In the genomic region with DNA sequence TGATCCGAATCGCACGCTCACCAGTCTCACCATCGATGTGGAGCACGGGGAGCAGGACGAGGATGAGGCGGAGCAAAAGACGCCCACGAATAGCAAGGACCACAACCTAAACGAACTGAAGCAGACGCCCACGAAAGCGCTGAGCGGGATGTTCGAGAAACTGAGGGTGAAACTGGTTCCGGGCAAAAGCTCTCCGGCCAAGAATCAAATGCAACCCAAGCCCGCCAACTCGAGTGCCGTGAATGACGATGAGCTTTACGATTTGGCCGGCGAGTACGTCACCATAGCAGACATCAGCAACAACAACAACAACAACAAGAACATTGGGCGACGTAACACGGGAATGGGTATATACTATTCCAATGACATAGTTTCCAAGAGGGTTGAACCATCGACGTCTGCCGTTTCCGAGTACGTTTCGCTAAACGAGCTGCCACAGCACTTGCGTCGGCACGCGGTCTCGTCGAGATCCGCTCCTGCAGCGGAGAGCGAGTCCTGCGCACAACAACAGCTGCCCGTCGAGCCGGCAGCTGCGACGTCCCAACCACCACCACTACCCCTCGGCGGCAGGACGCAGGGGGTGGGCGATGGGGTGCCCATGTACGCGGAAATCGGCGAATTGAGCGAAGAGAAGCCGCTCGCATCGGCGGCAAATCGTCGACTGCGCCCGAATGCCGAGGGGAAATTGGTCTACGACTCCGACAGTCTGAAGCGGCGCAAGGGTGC, we compare ENCODE assay signal across 4 fruit fly cellular contexts.
TF ChIP-seq lines count a peak whose summit lies in the region.

No protein-coding gene starts in this region.

- peak; percentile 85 for TF ChIP-seq CTCF in whole organism, embryonic (GFP tag; optimal IDR thresholded peaks at IDR 0.05; lab: Kevin White, UChicago)

TF ChIP-seq in whole organism, adult, 20 proteins besides CTCF, POLR2A, EP300 and RAD21:
- TF ChIP-seq Mnt (GFP tag; optimal IDR thresholded peaks at IDR 0.05; lab: Kevin White, UChicago): no peak
- no peak for TF ChIP-seq CG11617 (GFP tag; optimal IDR thresholded peaks at IDR 0.05; lab: Kevin White, UChicago)
- TF ChIP-seq ovo (GFP tag; optimal IDR thresholded peaks at IDR 0.05; lab: Kevin White, UChicago): no peak
- TF ChIP-seq pad (GFP tag; optimal IDR thresholded peaks at IDR 0.05; lab: Kevin White, UChicago): peak; percentile 82
- no peak for TF ChIP-seq Clk (GFP tag; optimal IDR thresholded peaks at IDR 0.05; lab: Kevin White, UChicago)
- peak; percentile 13 for TF ChIP-seq cic (GFP tag; optimal IDR thresholded peaks at IDR 0.05; lab: Kevin White, UChicago)
- TF ChIP-seq toe (GFP tag; optimal IDR thresholded peaks at IDR 0.05; lab: Kevin White, UChicago): no peak
- no peak for TF ChIP-seq bab1 (GFP tag; optimal IDR thresholded peaks at IDR 0.05; lab: Kevin White, UChicago)
- TF ChIP-seq Hr96 (GFP tag; optimal IDR thresholded peaks at IDR 0.05; lab: Kevin White, UChicago): no peak

TF ChIP-seq in whole organism, embryonic, 481 proteins besides CTCF, POLR2A, EP300 and RAD21 (continues in another document):
- TF ChIP-seq CG11504 (tag; optimal IDR thresholded peaks at IDR 0.05; lab: Kevin White, UChicago): peak; percentile 87
- TF ChIP-seq Hr51 (GFP tag; optimal IDR thresholded peaks at IDR 0.05; lab: Kevin White, UChicago): peak in 1 of 2 experiments; percentile 54
- no peak for TF ChIP-seq HHEX (GFP tag; optimal IDR thresholded peaks at IDR 0.05; lab: Kevin White, UChicago)
- TF ChIP-seq sd (tag; optimal IDR thresholded peaks at IDR 0.05; lab: Kevin White, UChicago): peak; percentile 36
- TF ChIP-seq CG15514 (GFP tag; optimal IDR thresholded peaks at IDR 0.05; lab: Kevin White, UChicago): peak; percentile 98
- no peak for TF ChIP-seq maf-S (GFP tag; optimal IDR thresholded peaks at IDR 0.05; lab: Kevin White, UChicago)
- no peak for TF ChIP-seq Atf-2 (GFP tag; optimal IDR thresholded peaks at IDR 0.05; lab: Kevin White, UChicago)
- TF ChIP-seq CG4404 (GFP tag; IDR thresholded peaks at IDR 0.05; lab: Robert Waterston, UW): 0 out of 2 replicates have a peak, but pooled peaks have one; percentile 15
- TF ChIP-seq Rfx (GFP tag; IDR thresholded peaks at IDR 0.05; lab: Robert Waterston, UW): peak; percentile 47
- TF ChIP-seq CG8290 (GFP tag; optimal IDR thresholded peaks at IDR 0.05; lab: Kevin White, UChicago): no peak
- no peak for TF ChIP-seq CG8290 (tag; optimal IDR thresholded peaks at IDR 0.05; lab: Kevin White, UChicago)
- TF ChIP-seq CG16813 (GFP tag; IDR thresholded peaks at IDR 0.05; lab: Robert Waterston, UW; ENCODE audit: partially characterized antibody): no peak
- no peak for TF ChIP-seq zen2 (GFP tag; IDR thresholded peaks at IDR 0.05; lab: Robert Waterston, UW; ENCODE audit: partially characterized antibody)
- no peak for TF ChIP-seq CG32772 (GFP tag; IDR thresholded peaks at IDR 0.05; lab: Robert Waterston, UW)
- TF ChIP-seq HLHmδ (GFP tag; optimal IDR thresholded peaks at IDR 0.05; lab: Kevin White, UChicago): no peak
- no peak for TF ChIP-seq BEAF-32 (GFP tag; optimal IDR thresholded peaks at IDR 0.05; lab: Kevin White, UChicago)
- TF ChIP-seq pita (GFP tag; optimal IDR thresholded peaks at IDR 0.05; lab: Kevin White, UChicago): peak; percentile 18
- TF ChIP-seq CG9437 (GFP tag; optimal IDR thresholded peaks at IDR 0.05; lab: Kevin White, UChicago): peak; percentile 84
- no peak for TF ChIP-seq ranshi (GFP tag; IDR thresholded peaks at IDR 0.05; lab: Robert Waterston, UW)
- peak; percentile 7 for TF ChIP-seq scrt (GFP tag; optimal IDR thresholded peaks at IDR 0.05; lab: Kevin White, UChicago)
- no peak for TF ChIP-seq CG11398 (GFP tag; optimal IDR thresholded peaks at IDR 0.05; lab: Kevin White, UChicago)
- TF ChIP-seq E2f2 (GFP tag; IDR thresholded peaks at IDR 0.05; lab: Robert Waterston, UW): peak; percentile 64
- peak; percentile 3 for TF ChIP-seq Hmr (GFP tag; optimal IDR thresholded peaks at IDR 0.05; lab: Kevin White, UChicago)
- no peak for TF ChIP-seq hbn (GFP tag; IDR thresholded peaks at IDR 0.05; lab: Robert Waterston, UW; ENCODE audit: partially characterized antibody)

TF ChIP-seq in whole organism, prepupa, 60 proteins besides CTCF, POLR2A, EP300 and RAD21:
- no peak for TF ChIP-seq eg (GFP tag; IDR thresholded peaks at IDR 0.05; lab: Robert Waterston, UW)
- peak in 1 of 2 experiments; percentile 11 for TF ChIP-seq ss (GFP tag; optimal IDR thresholded peaks at IDR 0.05; lab: Kevin White, UChicago)
- TF ChIP-seq Eip78C (GFP tag; lab: Kevin White, UChicago): peak; percentile 39

TF ChIP-seq in whole organism, pupa, 21 proteins besides CTCF, POLR2A, EP300 and RAD21:
- TF ChIP-seq EcR (GFP tag; optimal IDR thresholded peaks at IDR 0.05; lab: Kevin White, UChicago): peak; percentile 20
- TF ChIP-seq CG17806 (tag; optimal IDR thresholded peaks at IDR 0.05; lab: Kevin White, UChicago): no peak
- TF ChIP-seq Snoo (tag; optimal IDR thresholded peaks at IDR 0.05; lab: Kevin White, UChicago): no peak
- TF ChIP-seq CG13204 (GFP tag; optimal IDR thresholded peaks at IDR 0.05; lab: Kevin White, UChicago): peak; percentile 94
- no peak for TF ChIP-seq gl (tag; optimal IDR thresholded peaks at IDR 0.05; lab: Kevin White, UChicago)
- no peak; the same call in 1 of the 2 replicates for TF ChIP-seq CG12605 (GFP tag; IDR thresholded peaks at IDR 0.05; lab: Robert Waterston, UW)
